Worm (Caenorhabditis elegans): ENCODE results near the gene srz-95.

Gene srz-95

ce11 chrV:17026289-17026688 is 34.5 kb downstream of the srz-95 start, which contains the start of gene F49H6.15:
F49H6.15 (minus strand) TSS chrV:17026389.
- TF ChIP-seq unc-39 (tag; optimal IDR thresholded peaks at IDR 0.05) = no peak
- no peak for TF ChIP-seq sma-3 (GFP tag; optimal IDR thresholded peaks at IDR 0.05)
- TF ChIP-seq F13H6.1 (tag; optimal IDR thresholded peaks at IDR 0.05) = no peak
- no peak for TF ChIP-seq lin-13 (GFP tag; optimal IDR thresholded peaks at IDR 0.05)
- no peak for TF ChIP-seq C34F6.9 (tag; optimal IDR thresholded peaks at IDR 0.05)
- no peak for TF ChIP-seq mab-5 (tag; optimal IDR thresholded peaks at IDR 0.05)
- no peak for TF ChIP-seq nhr-25 (tag; optimal IDR thresholded peaks at IDR 0.05)
- TF ChIP-seq blmp-1 (tag; optimal IDR thresholded peaks at IDR 0.05; ENCODE audit: insufficient read depth) = no peak

ce11 chrV:17030430-17030829 is 38.6 kb downstream of the srz-95 start:
- TF ChIP-seq elt-1 (tag; optimal IDR thresholded peaks at IDR 0.05) = no peak
- TF ChIP-seq snpc-4 (tag; optimal IDR thresholded peaks at IDR 0.05) = no peak
- TF ChIP-seq lin-11 (tag; optimal IDR thresholded peaks at IDR 0.05) = no peak
- no peak for TF ChIP-seq skn-1 (tag; optimal IDR thresholded peaks at IDR 0.05)
- TF ChIP-seq fos-1 (tag; optimal IDR thresholded peaks at IDR 0.05) = no peak
- no peak for TF ChIP-seq sma-3 (GFP tag; optimal IDR thresholded peaks at IDR 0.05)
- no peak for TF ChIP-seq nhr-25 (tag; optimal IDR thresholded peaks at IDR 0.05)
- no peak for TF ChIP-seq nhr-6 (tag; optimal IDR thresholded peaks at IDR 0.05)
- no peak for TF ChIP-seq peb-1 (tag; optimal IDR thresholded peaks at IDR 0.05)

ce11 chrV:17035850-17036249 is 44.0 kb downstream of the srz-95 start, which contains the start of gene srz-94:
srz-94 (minus strand) TSS chrV:17035950.
- no peak for TF ChIP-seq ama-1 (optimal IDR thresholded peaks at IDR 0.05)
- no peak for TF ChIP-seq snpc-4 (tag; optimal IDR thresholded peaks at IDR 0.05)
- no peak for TF ChIP-seq elt-1 (tag; optimal IDR thresholded peaks at IDR 0.05)
- no peak for TF ChIP-seq nhr-6 (tag; optimal IDR thresholded peaks at IDR 0.05)
- no peak for TF ChIP-seq lsy-2 (tag; optimal IDR thresholded peaks at IDR 0.05)
- no peak for TF ChIP-seq skn-1 (tag; optimal IDR thresholded peaks at IDR 0.05)
- no peak for TF ChIP-seq unc-62 (GFP tag; optimal IDR thresholded peaks at IDR 0.05)
- TF ChIP-seq nhr-77 (tag; optimal IDR thresholded peaks at IDR 0.05) = no peak
- no peak for TF ChIP-seq nhr-11 (tag; optimal IDR thresholded peaks at IDR 0.05)
- TF ChIP-seq zag-1 (tag; optimal IDR thresholded peaks at IDR 0.05) = no peak
- TF ChIP-seq nhr-10 (tag; optimal IDR thresholded peaks at IDR 0.05) = no peak
- no peak for TF ChIP-seq sma-3 (GFP tag; optimal IDR thresholded peaks at IDR 0.05)
- TF ChIP-seq sma-9 (GFP tag; optimal IDR thresholded peaks at IDR 0.05) = no peak
- TF ChIP-seq sma-9 (tag; optimal IDR thresholded peaks at IDR 0.05) = no peak
- TF ChIP-seq crh-2 (tag; optimal IDR thresholded peaks at IDR 0.05) = no peak
- no peak for TF ChIP-seq R02D3.7 (tag; optimal IDR thresholded peaks at IDR 0.05)

ce11 chrV:17042263-17042662 is 50.4 kb downstream of the srz-95 start, which contains the start of gene hpo-33:
hpo-33 (plus strand) TSS chrV:17042563.
- TF ChIP-seq dmd-4 (tag; optimal IDR thresholded peaks at IDR 0.05) (no peak), nhr-25 (tag; optimal IDR thresholded peaks at IDR 0.05) (no peak), elt-3 (tag; optimal IDR thresholded peaks at IDR 0.05) (no peak)
